Fruit fly (Drosophila melanogaster) whole organism, larva: ENCODE results near the gene Sac1.
"Not testable (repeated sequence)": the region's sequence is repeated elsewhere in the genome, so short reads cannot be mapped to it uniquely, and the experiment has no call there.

ENCODE experiments used
- noc ChIP-seq: fragments of 200-800 bp; sonication (Bioruptor generic); optimal IDR thresholded peaks from 3 replicates; lab custom pipeline; 2019; ENCODE audit warnings: missing biosample characterization, mild to moderate bottlenecking, missing genetic modification characterization, moderate library complexity

Sac1 gene

dm6 chr3L:1233830-1234229, 13.8 kb upstream of the Sac1 start, which contains the start of gene CG33966:
CG33966 (plus strand) TSS chr3L:1234130.
- no peak for TF ChIP-seq noc (tag; lab: Kevin White, UChicago)

dm6 chr3L:1235426-1235825, 12.2 kb upstream of the Sac1 start, which contains the start of gene galene:
galene (plus strand) TSS chr3L:1235726.
- TF ChIP-seq noc (tag; lab: Kevin White, UChicago) = no peak

DNA sequence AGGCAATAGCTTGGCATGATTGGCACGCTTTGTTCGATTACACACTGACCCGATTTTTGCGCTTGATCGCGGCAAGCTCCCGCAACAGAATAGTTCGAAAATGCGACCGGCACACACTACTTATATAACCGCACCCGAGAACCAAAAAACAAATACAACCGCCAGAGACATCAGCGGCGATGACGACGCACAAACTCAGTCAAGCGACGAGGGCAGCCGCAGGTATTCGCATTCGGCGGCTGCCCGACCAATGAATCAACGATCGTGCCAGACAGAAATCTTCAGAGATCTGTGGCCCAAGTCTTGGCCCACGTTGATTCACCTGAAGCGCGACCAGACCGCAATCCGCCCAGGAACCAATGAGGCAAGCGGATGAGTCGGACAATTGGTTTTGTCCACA, 9.4 kb upstream of the Sac1 start, which contains the start of gene CG9192:
CG9192 (minus strand) TSS at position 101 of the 400 bp plus-strand sequence.
- TF ChIP-seq noc (tag; lab: Kevin White, UChicago) = no peak

DNA sequence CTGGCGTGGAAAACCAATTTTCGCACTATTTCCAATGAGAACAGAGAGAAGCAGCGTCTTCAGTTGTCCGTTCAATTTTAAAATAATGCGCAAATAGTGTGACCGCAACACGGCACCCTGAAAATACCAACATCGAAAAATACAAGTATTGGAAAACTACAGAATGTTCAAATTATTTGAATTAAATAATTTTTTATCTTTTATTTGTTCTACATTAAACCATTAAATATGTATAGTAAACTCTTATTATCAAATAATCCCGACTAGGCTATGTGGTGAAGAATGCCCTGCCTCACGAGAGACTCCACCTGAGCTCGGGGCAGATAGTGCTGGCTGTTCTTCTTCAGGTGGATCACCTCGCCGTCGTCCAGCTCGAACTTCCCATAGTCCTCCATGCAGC, 1.8 kb upstream of the Sac1 start, which contains the start of gene Klp61F:
Klp61F (minus strand) TSS at position 101 of the 400 bp plus-strand sequence.
- TF ChIP-seq noc (tag; lab: Kevin White, UChicago) = not testable (repeated sequence)

dm6 chr3L:1246823-1247222, 794 bp upstream of the Sac1 start, which contains the start of gene CG32318:
CG32318 (minus strand) TSS chr3L:1246923.
- TF ChIP-seq noc (tag; lab: Kevin White, UChicago) = not testable (repeated sequence)

DNA sequence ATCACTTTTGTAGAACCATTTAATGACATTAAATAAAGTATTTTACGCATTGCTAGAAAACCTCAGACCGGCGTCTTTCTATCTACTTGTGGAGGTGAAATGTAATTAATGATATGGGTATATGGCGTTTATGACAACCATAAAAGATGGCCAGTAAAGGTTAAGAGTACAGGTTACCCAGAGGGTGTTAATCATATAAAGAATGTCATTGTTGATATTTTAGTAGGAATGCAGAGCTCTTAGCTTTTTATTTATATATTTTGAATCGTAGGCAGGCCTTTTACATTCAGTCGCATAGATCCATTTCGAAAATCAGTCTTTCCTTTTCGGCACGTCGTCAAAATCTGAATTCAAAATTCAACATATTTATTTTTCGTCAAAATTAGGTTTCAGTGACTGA, 2.8 kb downstream of the Sac1 start, which contains the start of gene Bfc:
Bfc (plus strand) TSS at position 301 of the 400 bp plus-strand sequence.
- no peak for TF ChIP-seq noc (tag; lab: Kevin White, UChicago)

- no peak for TF ChIP-seq noc (tag; lab: Kevin White, UChicago)
Measured at dm6 chr3L:1251712-1252111, 4.1 kb downstream of the Sac1 start, which contains the start of the genes CG9130 and CG9133. CG9130 (plus strand) TSS chr3L:1252012. CG9133 (plus strand) TSS chr3L:1252012.

dm6 chr3L:1256061-1256780, 8.6 kb downstream of the Sac1 start, which contains the start of gene tfc:
tfc (plus strand) TSS chr3L:1256449.
- TF ChIP-seq noc (tag; lab: Kevin White, UChicago) = no peak

DNA sequence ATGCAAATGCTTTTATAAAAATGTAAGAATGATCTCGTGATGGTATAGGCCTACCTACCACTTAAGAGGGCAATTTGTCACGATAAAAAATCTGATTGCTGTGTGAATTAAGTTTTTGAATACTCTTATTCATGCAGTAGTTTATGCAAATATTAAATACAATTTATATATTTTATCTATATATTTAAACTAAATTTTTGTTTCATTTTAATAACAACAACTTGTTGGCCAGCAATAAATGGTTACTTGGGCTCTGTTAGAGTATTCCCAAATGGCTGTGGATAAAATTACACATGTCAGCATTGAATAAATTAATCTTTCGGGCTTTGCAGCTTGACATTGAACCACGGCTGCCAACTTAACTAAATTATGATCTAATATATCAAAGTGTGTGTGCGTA, 10.9 kb downstream of the Sac1 start:
- TF ChIP-seq noc (tag; lab: Kevin White, UChicago) = no peak

DNA sequence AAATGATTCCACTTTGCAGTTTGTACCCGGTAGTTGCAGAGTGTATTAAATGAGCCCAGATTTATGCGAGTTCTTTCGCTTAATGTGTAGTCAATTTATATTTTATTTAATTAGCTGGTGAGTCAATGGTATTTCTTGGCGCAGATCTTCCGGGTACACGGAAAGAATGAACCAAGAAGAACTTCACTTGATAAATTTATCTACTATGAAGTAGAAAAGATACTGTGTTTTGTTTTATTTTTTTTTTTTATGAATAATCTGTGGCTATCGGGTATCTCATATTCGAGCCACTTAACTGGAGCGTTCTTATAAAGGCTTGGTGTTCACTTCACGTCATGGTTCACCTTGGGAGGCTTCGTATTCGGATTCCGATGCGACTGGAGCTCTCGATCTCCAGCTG, 17.4 kb downstream of the Sac1 start:
- no peak for TF ChIP-seq noc (tag; lab: Kevin White, UChicago)

- TF ChIP-seq noc (tag; lab: Kevin White, UChicago) = no peak
Measured at dm6 chr3L:1265423-1266002, 17.9 kb downstream of the Sac1 start.

- TF ChIP-seq noc (tag; lab: Kevin White, UChicago) = no peak
Measured at dm6 chr3L:1269013-1269412, 21.4 kb downstream of the Sac1 start.

dm6 chr3L:1275767-1276166, 28.1 kb downstream of the Sac1 start, which contains the start of gene CG32333:
CG32333 (plus strand) TSS chr3L:1275956.
- no peak for TF ChIP-seq noc (tag; lab: Kevin White, UChicago)

dm6 chr3L:1277937-1278336, 30.3 kb downstream of the Sac1 start:
- TF ChIP-seq noc (tag; lab: Kevin White, UChicago) = no peak

DNA sequence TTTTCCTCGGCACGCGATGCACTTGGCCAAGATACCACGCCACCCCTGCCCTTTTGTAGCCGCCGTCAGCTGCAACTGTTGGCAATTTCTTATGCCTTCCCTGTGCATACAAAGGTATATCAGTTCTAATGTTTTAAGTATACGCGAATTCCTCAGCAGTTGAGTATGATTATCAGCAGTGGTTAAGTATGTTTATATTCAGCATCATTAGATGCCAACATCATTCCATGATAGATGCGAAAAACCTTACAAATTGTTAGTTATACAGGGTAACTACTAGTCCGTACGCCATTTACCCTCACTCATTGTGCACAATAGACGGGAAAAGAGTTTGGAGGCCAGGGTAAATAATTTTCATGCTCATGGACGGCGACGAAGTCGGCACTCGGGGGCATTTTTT, 32.1 kb downstream of the Sac1 start:
- TF ChIP-seq noc (tag; lab: Kevin White, UChicago) = no peak

dm6 chr3L:1280890-1281622, 33.4 kb downstream of the Sac1 start:
- TF ChIP-seq noc (tag; lab: Kevin White, UChicago) = no peak
